Worm (Caenorhabditis elegans): ENCODE results near the gene F23D12.3.

- TF ChIP-seq T22C8.4 (GFP tag; IDR thresholded peaks at IDR 0.05), result no peak
- no peak for TF ChIP-seq klf-2 (GFP tag; conservative IDR thresholded peaks at IDR 0.05)
- TF ChIP-seq med-1 (GFP tag; optimal IDR thresholded peaks at IDR 0.05; ENCODE audit: insufficient read depth), result no peak
- TF ChIP-seq flt-1 (GFP tag; IDR thresholded peaks at IDR 0.05), result no peak
- no peak for TF ChIP-seq ztf-29 (GFP tag; IDR thresholded peaks at IDR 0.05)
- TF ChIP-seq ztf-23 (GFP tag; IDR thresholded peaks at IDR 0.05), result no peak
- TF ChIP-seq tab-1 (GFP tag; IDR thresholded peaks at IDR 0.05), result no peak
These were observed 13.0 kb downstream of the F23D12.3 start, which contains the start of gene Y66C5A.1 for ce11 chrX:14455419-14455818.

Data from whole organism, midembryonic.